Worm (Caenorhabditis elegans) whole organism, late embryonic: Measurements from ENCODE around the gene T16A9.3.

Experiments used
- ahr-1 ChIP-seq: sonication (generic microtip); optimal IDR thresholded peaks from 2 replicates; lab custom pipeline; 2016; ENCODE audit warnings: missing genetic modification characterization, missing compliant biosample characterization
- ama-1 ChIP-seq: fragments of 150-350 bp; optimal IDR thresholded peaks from 2 replicates; lab custom pipeline; 2014
- ceh-22 ChIP-seq: sonication (generic microtip); optimal IDR thresholded peaks from 2 replicates; lab custom pipeline; 2017; ENCODE audit warnings: missing biosample characterization, missing genetic modification characterization
- ceh-30 ChIP-seq: fragments of 150-350 bp; optimal IDR thresholded peaks from 2 replicates; lab custom pipeline; 2014; ENCODE audit warnings: missing biosample characterization, missing genetic modification characterization
- dve-1 ChIP-seq: sonication (generic microtip); optimal IDR thresholded peaks from 2 replicates; lab custom pipeline; 2017; ENCODE audit warnings: antibody characterized with exemption, mild to moderate bottlenecking, missing genetic modification characterization, missing compliant biosample characterization
- elt-2 ChIP-seq: sonication (generic microtip); optimal IDR thresholded peaks from 2 replicates; lab custom pipeline; 2016; ENCODE audit warnings: missing genetic modification reagents, missing genetic modification characterization, missing compliant biosample characterization
- lin-11 ChIP-seq: fragments of 200-800 bp; sonication (Bioruptor generic); optimal IDR thresholded peaks from 2 replicates; lab custom pipeline; 2018; ENCODE audit warnings: mild to moderate bottlenecking, missing genetic modification characterization, missing compliant biosample characterization
- nfya-1 ChIP-seq: sonication (generic microtip); optimal IDR thresholded peaks from 2 replicates; lab custom pipeline; 2017; ENCODE audit warnings: missing genetic modification characterization, mild to moderate bottlenecking, missing compliant biosample characterization, antibody characterized with exemption, moderate library complexity
- nhr-11 ChIP-seq: fragments of 150-350 bp; optimal IDR thresholded peaks from 2 replicates; lab custom pipeline; 2014; ENCODE audit warnings: missing biosample characterization, missing genetic modification characterization
- pqm-1 ChIP-seq: sonication (generic microtip); optimal IDR thresholded peaks from 2 replicates; lab custom pipeline; 2016; ENCODE audit warnings: missing genetic modification characterization, missing compliant biosample characterization
- rnt-1 ChIP-seq: sonication (generic microtip); optimal IDR thresholded peaks from 2 replicates; lab custom pipeline; 2016; ENCODE audit warnings: missing genetic modification characterization, missing compliant biosample characterization
- tbx-2 ChIP-seq: sonication (generic microtip); optimal IDR thresholded peaks from 2 replicates; lab custom pipeline; 2016; ENCODE audit warnings: missing genetic modification characterization, missing compliant biosample characterization
- unc-55 ChIP-seq: sonication (generic microtip); optimal IDR thresholded peaks from 2 replicates; lab custom pipeline; 2017; ENCODE audit warnings: missing biosample characterization, missing genetic modification reagents, missing genetic modification characterization

ce11 chrV:14252025-14252424, 46.7 kb downstream of the T16A9.3 start, which contains the start of gene K02E11.5:
- TF ChIP-seq nfya-1 (tag; lab: Kevin White, UChicago), result no peak
- no peak for TF ChIP-seq ahr-1 (tag; lab: Kevin White, UChicago)
- no peak for TF ChIP-seq ceh-22 (tag; lab: Kevin White, UChicago)
- TF ChIP-seq unc-55, result no peak
- TF ChIP-seq dve-1 (tag; lab: Kevin White, UChicago), result no peak
- TF ChIP-seq ceh-30 (tag; lab: Kevin White, UChicago), result no peak
- no peak for TF ChIP-seq rnt-1 (tag; lab: Kevin White, UChicago)
- TF ChIP-seq nhr-11 (tag; lab: Kevin White, UChicago), result no peak
- TF ChIP-seq elt-2 (tag; lab: Kevin White, UChicago), result no peak
- no peak for TF ChIP-seq tbx-2 (tag; lab: Kevin White, UChicago)
- TF ChIP-seq pqm-1 (tag; lab: Kevin White, UChicago), result no peak
- no peak for TF ChIP-seq ama-1
- TF ChIP-seq lin-11, result no peak
